Fruit fly (Drosophila melanogaster) whole organism, embryonic: Measurements from ENCODE around the gene Mtr3.

Source experiments
- Abd-B ChIP-seq: fragments of 200-800 bp; sonication (Bioruptor generic); optimal IDR thresholded peaks from 2 replicates; lab custom pipeline; 2018; ENCODE audit warnings: missing biosample characterization, mild to moderate bottlenecking, missing genetic modification characterization, moderate library complexity
- Bdp1 ChIP-seq: fragments of 200-800 bp; sonication (Bioruptor generic); optimal IDR thresholded peaks from 3 replicates; lab custom pipeline; 2016; ENCODE audit warnings: missing biosample characterization, missing genetic modification characterization
- CG10267 ChIP-seq: fragments of 200-800 bp; sonication (Bioruptor generic); optimal IDR thresholded peaks from 2 replicates; lab custom pipeline; 2018; ENCODE audit warnings: missing biosample characterization, mild to moderate bottlenecking, missing genetic modification characterization, moderate library complexity
- CG10462 ChIP-seq: fragments of 200-800 bp; sonication (Bioruptor generic); optimal IDR thresholded peaks from 2 replicates; lab custom pipeline; 2016; ENCODE audit warnings: missing biosample characterization, missing genetic modification characterization
- CG11560 ChIP-seq: fragments of 200-800 bp; sonication (Bioruptor generic); IDR thresholded peaks from 3 replicates; pipeline ENCODE4 v1.3.6; 2022; ENCODE audit warnings: missing biosample characterization, missing genetic modification characterization
- CG1233 ChIP-seq: fragments of 200-800 bp; sonication (Bioruptor generic); optimal IDR thresholded peaks from 4 replicates; lab custom pipeline; 2018; ENCODE audit warnings: missing biosample characterization, mild to moderate bottlenecking, missing genetic modification characterization
- CG12744 ChIP-seq: fragments of 200-800 bp; sonication (Bioruptor generic); optimal IDR thresholded peaks from 2 replicates; lab custom pipeline; 2016; ENCODE audit warnings: missing biosample characterization, missing genetic modification characterization
- CG2889 ChIP-seq: fragments of 200-800 bp; sonication (Bioruptor generic); IDR thresholded peaks from 3 replicates; pipeline ENCODE4 v1.3.6; 2022; ENCODE audit warnings: missing biosample characterization, missing genetic modification characterization
- CG31224 ChIP-seq: fragments of 200-800 bp; sonication (Bioruptor generic); IDR thresholded peaks from 2 replicates; pipeline ENCODE4 v1.3.6; 2022; ENCODE audit warnings: missing biosample characterization, missing genetic modification characterization
- CG34376 ChIP-seq: fragments of 200-800 bp; sonication (Bioruptor generic); optimal IDR thresholded peaks from 2 replicates; lab custom pipeline; 2018; ENCODE audit warnings: missing biosample characterization, mild to moderate bottlenecking, missing genetic modification characterization
- CG42726 ChIP-seq: fragments of 200-800 bp; sonication (Bioruptor generic); IDR thresholded peaks from 2 replicates; pipeline ENCODE4 v1.3.6; 2022; ENCODE audit warnings: missing biosample characterization, missing genetic modification characterization; ENCODE audit not compliant: partially characterized antibody
- CG4820 ChIP-seq: fragments of 200-800 bp; sonication (Bioruptor generic); optimal IDR thresholded peaks from 3 replicates; lab custom pipeline; 2016; ENCODE audit warnings: missing biosample characterization, missing genetic modification characterization
- CG7357 ChIP-seq: fragments of 200-800 bp; sonication (Bioruptor generic); IDR thresholded peaks from 3 replicates; pipeline ENCODE4 v1.3.6; 2022; ENCODE audit warnings: missing biosample characterization, missing genetic modification characterization
- CG8944 ChIP-seq: fragments of 200-800 bp; sonication (Bioruptor generic); optimal IDR thresholded peaks from 3 replicates; lab custom pipeline; 2016; ENCODE audit warnings: missing biosample characterization, missing genetic modification characterization
- CG9797 ChIP-seq: fragments of 200-800 bp; sonication (Bioruptor generic); optimal IDR thresholded peaks from 3 replicates; lab custom pipeline; 2018; ENCODE audit warnings: missing biosample characterization, mild to moderate bottlenecking, missing genetic modification characterization
- Dbx ChIP-seq: fragments of 200-800 bp; sonication (Bioruptor generic); IDR thresholded peaks from 3 replicates; pipeline ENCODE4 v1.3.6; 2022; ENCODE audit warnings: missing biosample characterization, missing genetic modification characterization
- Dip2 ChIP-seq: fragments of 200-800 bp; sonication (Bioruptor generic); IDR thresholded peaks from 2 replicates; pipeline ENCODE4 v1.3.6; 2022; ENCODE audit warnings: missing biosample characterization, missing genetic modification characterization
- Doc2 ChIP-seq: fragments of 200-800 bp; sonication (Bioruptor generic); IDR thresholded peaks from 2 replicates; pipeline ENCODE4 v1.3.6; 2022; ENCODE audit warnings: missing biosample characterization, missing genetic modification characterization
- Ets65A ChIP-seq: fragments of 200-800 bp; sonication (Bioruptor generic); peaks from one replicate; lab custom pipeline; 2016; ENCODE audit warnings: missing biosample characterization, missing genetic modification characterization
- Gsc ChIP-seq: fragments of 200-800 bp; sonication (Bioruptor generic); IDR thresholded peaks from 2 replicates; pipeline ENCODE4 v1.3.6; 2022; ENCODE audit warnings: missing biosample characterization, missing genetic modification characterization
- Gug ChIP-seq: fragments of 200-800 bp; sonication (Bioruptor generic); IDR thresholded peaks from 4 replicates; pipeline ENCODE4 v1.3.6; 2022; ENCODE audit warnings: missing biosample characterization, missing genetic modification characterization
- HHEX ChIP-seq: fragments of 200-800 bp; sonication (Bioruptor generic); optimal IDR thresholded peaks from 3 replicates; lab custom pipeline; 2017; ENCODE audit warnings: missing biosample characterization, mild to moderate bottlenecking, missing genetic modification characterization, missing genetic modification reagents
- HLH54F ChIP-seq: fragments of 200-800 bp; sonication (Bioruptor generic); optimal IDR thresholded peaks from 3 replicates; lab custom pipeline; 2016; ENCODE audit warnings: missing biosample characterization, missing genetic modification characterization
- MESR4 ChIP-seq: fragments of 200-800 bp; sonication (Bioruptor generic); optimal IDR thresholded peaks from 2 replicates; lab custom pipeline; 2018; ENCODE audit warnings: missing biosample characterization, mild to moderate bottlenecking, missing genetic modification characterization, moderate library complexity
- MTF-1 ChIP-seq: fragments of 200-800 bp; sonication (Bioruptor generic); optimal IDR thresholded peaks from 2 replicates; lab custom pipeline; 2018; ENCODE audit warnings: missing biosample characterization, mild to moderate bottlenecking, missing genetic modification characterization, borderline replicate concordance
- Nf-YB ChIP-seq: fragments of 200-800 bp; sonication (Bioruptor generic); optimal IDR thresholded peaks from 3 replicates; lab custom pipeline; 2019; ENCODE audit warnings: missing biosample characterization, mild to moderate bottlenecking, missing genetic modification characterization, moderate library complexity
- Opbp ChIP-seq: fragments of 200-800 bp; sonication (Bioruptor generic); IDR thresholded peaks from 3 replicates; pipeline ENCODE4 v1.3.6; 2022; ENCODE audit warnings: missing biosample characterization, missing genetic modification characterization; ENCODE audit not compliant: partially characterized antibody
- Sry-δ ChIP-seq: fragments of 200-800 bp; sonication (Bioruptor generic); optimal IDR thresholded peaks from 2 replicates; lab custom pipeline; 2016; ENCODE audit warnings: missing biosample characterization, missing genetic modification characterization
- Stat92E ChIP-seq, 3 experiments: fragments of >200 bp in 2 of 3; fragments of 200-800 bp in 1 of 3; sonication (Bioruptor generic) in 1 of 3; optimal IDR thresholded peaks; 2 replicates each; lab custom pipeline; 2017 to 2019; ENCODE audit warnings: missing biosample characterization in 3 of 3, missing genetic modification characterization in 3 of 3, mild to moderate bottlenecking in 1 of 3, moderate library complexity in 1 of 3
- ac ChIP-seq: fragments of 200-800 bp; sonication (Bioruptor generic); optimal IDR thresholded peaks from 3 replicates; lab custom pipeline; 2017; ENCODE audit warnings: missing biosample characterization, mild to moderate bottlenecking, missing genetic modification characterization
- bcd ChIP-seq: fragments of 200-800 bp; sonication (Bioruptor generic); optimal IDR thresholded peaks from 2 replicates; lab custom pipeline; 2017; ENCODE audit warnings: missing biosample characterization, mild to moderate bottlenecking, missing genetic modification characterization
- cas ChIP-seq: fragments of 200-800 bp; sonication (Bioruptor generic); IDR thresholded peaks from 2 replicates; pipeline ENCODE4 v1.3.6; 2022; ENCODE audit warnings: missing biosample characterization, missing genetic modification characterization
- ci ChIP-seq: fragments of 200-800 bp; sonication (Bioruptor generic); IDR thresholded peaks from 3 replicates; pipeline ENCODE4 v1.3.6; 2022; ENCODE audit warnings: missing biosample characterization, missing genetic modification characterization
- disco-r ChIP-seq: fragments of 200-800 bp; sonication (Bioruptor generic); optimal IDR thresholded peaks from 2 replicates; lab custom pipeline; 2016; ENCODE audit warnings: missing biosample characterization, missing genetic modification characterization
- eve ChIP-seq, 2 experiments: fragments of >200 bp; optimal IDR thresholded peaks; 2 replicates each; lab custom pipeline; 2017; ENCODE audit warnings: missing biosample characterization in 2 of 2, missing genetic modification characterization in 2 of 2
- ftz-f1 ChIP-seq: fragments of 200-800 bp; sonication (Bioruptor generic); optimal IDR thresholded peaks from 2 replicates; lab custom pipeline; 2016; ENCODE audit warnings: missing biosample characterization, missing genetic modification characterization
- fu2 ChIP-seq: fragments of 200-800 bp; sonication (Bioruptor generic); optimal IDR thresholded peaks from 2 replicates; lab custom pipeline; 2016; ENCODE audit warnings: missing biosample characterization, missing genetic modification characterization
- gt ChIP-seq: fragments of 200-800 bp; sonication (Bioruptor generic); IDR thresholded peaks from 2 replicates; pipeline ENCODE4 v1.3.6; 2022; ENCODE audit warnings: missing biosample characterization, missing genetic modification characterization
- inv ChIP-seq: fragments of 200-800 bp; sonication (Bioruptor generic); IDR thresholded peaks from 2 replicates; pipeline ENCODE4 v1.3.6; 2022; ENCODE audit warnings: missing biosample characterization, missing genetic modification characterization; ENCODE audit not compliant: partially characterized antibody
- jigr1 ChIP-seq: fragments of 200-800 bp; sonication (Bioruptor generic); IDR thresholded peaks from 3 replicates; pipeline ENCODE4 v1.3.6; 2022; ENCODE audit warnings: missing biosample characterization, missing genetic modification characterization
- klu ChIP-seq: fragments of 200-800 bp; sonication (Bioruptor generic); IDR thresholded peaks from 2 replicates; pipeline ENCODE4 v1.3.6; 2022; ENCODE audit warnings: missing biosample characterization, missing genetic modification characterization
- lab ChIP-seq: fragments of 200-800 bp; sonication (Bioruptor generic); optimal IDR thresholded peaks from 3 replicates; lab custom pipeline; 2017; ENCODE audit warnings: missing biosample characterization, missing genetic modification characterization, mild to moderate bottlenecking, moderate library complexity, missing genetic modification reagents
- pan ChIP-seq, 4 experiments: fragments of >200 bp in 3 of 4; fragments of 200-800 bp in 1 of 4; sonication (Bioruptor generic) in 1 of 4; optimal IDR thresholded peaks in 3 of 4; IDR thresholded peaks in 1 of 4; 2 replicates each; pipeline versions ENCODE4 v1.3.6 to Lab custom; 2017 to 2022; ENCODE audit warnings: missing biosample characterization in 2 of 4, missing genetic modification characterization in 2 of 4, mixed read lengths in 1 of 4
- sim ChIP-seq: fragments of 200-800 bp; sonication (Bioruptor generic); IDR thresholded peaks from 2 replicates; pipeline ENCODE4 v1.3.6; 2022; ENCODE audit warnings: missing biosample characterization, missing genetic modification characterization
- slou ChIP-seq: fragments of 200-800 bp; sonication (Bioruptor generic); optimal IDR thresholded peaks from 3 replicates; lab custom pipeline; 2016; ENCODE audit warnings: missing biosample characterization, missing genetic modification characterization
- sob ChIP-seq: fragments of 200-800 bp; sonication (Bioruptor generic); IDR thresholded peaks from 2 replicates; pipeline ENCODE4 v1.3.6; 2022; ENCODE audit warnings: missing biosample characterization, missing genetic modification characterization
- stwl ChIP-seq: fragments of 200-800 bp; sonication (Bioruptor generic); optimal IDR thresholded peaks from 3 replicates; lab custom pipeline; 2018; ENCODE audit warnings: missing biosample characterization, mild to moderate bottlenecking, missing genetic modification characterization, moderate library complexity
- tap ChIP-seq: fragments of 200-800 bp; optimal IDR thresholded peaks from 3 replicates; lab custom pipeline; 2019; ENCODE audit warnings: missing biosample characterization, mild to moderate bottlenecking, missing genetic modification characterization, moderate library complexity
- ttk ChIP-seq: fragments of 200-800 bp; sonication (Bioruptor generic); IDR thresholded peaks from 2 replicates; pipeline ENCODE4 v2.1.2; 2022; ENCODE audit warnings: missing biosample characterization, missing genetic modification characterization
- tx ChIP-seq: fragments of 200-800 bp; sonication (Bioruptor generic); optimal IDR thresholded peaks from 2 replicates; lab custom pipeline; 2016; ENCODE audit warnings: missing biosample characterization, missing genetic modification characterization
- wdn ChIP-seq: fragments of 200-800 bp; sonication (Bioruptor generic); IDR thresholded peaks from 2 replicates; pipeline ENCODE4 v1.3.6; 2022; ENCODE audit warnings: missing biosample characterization, missing genetic modification characterization

The Mtr3 gene

dm6 chr3L:19924771-19925304 is 11.3 kb upstream of the Mtr3 start, which contains the start of gene Grasp65 (continued):
- TF ChIP-seq fu2 (GFP tag; lab: Kevin White, UChicago) (no peak), CG12744 (GFP tag; lab: Kevin White, UChicago) (no peak), CG9797 (GFP tag; lab: Kevin White, UChicago) (peak; percentile 81), CG11560 (no peak), ftz-f1 (GFP tag; lab: Kevin White, UChicago) (no peak), inv (GFP tag; lab: Robert Waterston, UW) (no peak), HHEX (GFP tag; lab: Kevin White, UChicago) (no peak), MESR4 (GFP tag; lab: Kevin White, UChicago) (peak; percentile 97), ttk (GFP tag; lab: Robert Waterston, UW) (no peak), CG10267 (tag; lab: Kevin White, UChicago) (peak; percentile 59), cas (GFP tag; lab: Robert Waterston, UW) (no peak), tap (peak; percentile 32), slou (GFP tag; lab: Kevin White, UChicago) (no peak), CG10462 (GFP tag; lab: Kevin White, UChicago) (no peak), Nf-YB (GFP tag; lab: Kevin White, UChicago) (peak; percentile 55), disco-r (GFP tag; lab: Kevin White, UChicago) (no peak), tx (GFP tag; lab: Kevin White, UChicago) (no peak), CG34376 (GFP tag; lab: Kevin White, UChicago) (peak; percentile 24), sob (no peak), MTF-1 (GFP tag; lab: Kevin White, UChicago) (no peak), CG7357 (GFP tag; lab: Robert Waterston, UW) (no peak), Dbx (GFP tag; lab: Robert Waterston, UW) (no peak), CG2889 (GFP tag; lab: Robert Waterston, UW) (no peak), CG1233 (GFP tag; lab: Kevin White, UChicago) (no peak), Opbp (peak; percentile 66; the same call in 2 of the 3 replicates), Bdp1 (no peak), klu (GFP tag; lab: Robert Waterston, UW) (no peak), gt (GFP tag; lab: Robert Waterston, UW) (no peak), pan (optimal IDR thresholded peaks at IDR 0.05; lab: Kevin White, UChicago) (no peak), pan (GFP tag; optimal IDR thresholded peaks at IDR 0.05 in 1 of 2, IDR thresholded peaks at IDR 0.05 in 1 of 2) (no peak), HLH54F (GFP tag; lab: Kevin White, UChicago) (no peak), stwl (tag; lab: Kevin White, UChicago) (peak; percentile 21), Dip2 (GFP tag; lab: Robert Waterston, UW) (no peak), Gug (GFP tag; lab: Robert Waterston, UW) (no peak), sim (no peak), ac (GFP tag; lab: Kevin White, UChicago) (no peak), Stat92E (GFP tag; optimal IDR thresholded peaks at IDR 0.05; lab: Kevin White, UChicago) (peak in 1 of 3 experiments; percentile 6), lab (GFP tag; lab: Kevin White, UChicago) (no peak), Gsc (GFP tag; lab: Robert Waterston, UW) (no peak), wdn (GFP tag; lab: Robert Waterston, UW) (no peak), bcd (GFP tag; lab: Kevin White, UChicago) (no peak), Abd-B (GFP tag; lab: Kevin White, UChicago) (no peak), CG31224 (GFP tag; lab: Robert Waterston, UW) (no peak), jigr1 (GFP tag; lab: Robert Waterston, UW) (no peak), ci (GFP tag; lab: Robert Waterston, UW) (no peak), CG8944 (GFP tag; lab: Kevin White, UChicago) (no peak), Sry-δ (GFP tag; lab: Kevin White, UChicago) (no peak), Doc2 (no peak), CG42726 (GFP tag; lab: Robert Waterston, UW) (no peak), CG4820 (GFP tag; lab: Kevin White, UChicago) (no peak), eve (GFP tag; optimal IDR thresholded peaks at IDR 0.05; lab: Kevin White, UChicago) (no peak), Ets65A (peak; percentile 23)
